Fruit fly (Drosophila melanogaster): ENCODE results near the gene Taf13.

Taf13 gene

DNA sequence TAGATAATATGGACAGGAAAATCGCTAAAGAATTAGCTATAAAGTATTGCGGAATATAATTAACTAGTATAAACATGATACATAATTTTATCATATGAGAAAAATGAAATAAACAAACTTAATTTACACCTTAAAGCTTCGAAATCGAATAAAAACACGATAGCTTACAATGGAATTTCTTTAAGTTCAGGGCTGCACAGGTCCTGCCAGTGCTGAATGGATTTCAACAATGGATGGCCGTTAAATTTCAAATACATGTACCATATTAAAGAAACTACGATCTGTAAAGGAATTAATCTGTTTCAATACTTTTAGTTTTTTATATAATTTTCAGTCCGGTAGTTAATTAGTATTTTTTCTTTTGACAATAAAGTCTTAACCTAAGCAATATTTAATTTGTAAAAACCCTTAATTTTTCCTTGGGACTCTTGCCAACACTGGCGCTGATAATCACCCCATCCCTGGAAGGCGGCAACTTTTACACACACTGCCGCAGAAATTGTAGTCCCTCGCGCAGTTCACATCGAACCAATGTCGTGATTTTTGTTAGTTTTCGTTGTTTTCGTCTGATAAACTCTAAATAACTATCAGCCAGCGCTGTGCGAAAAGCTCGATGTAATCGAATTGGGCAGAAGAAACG lies 32.5 kb downstream of the Taf13 start, which contains the start of the genes barr and lok (continued):
- TF ChIP-seq chinmo (GFP tag; IDR thresholded peaks at IDR 0.05; ENCODE audit: partially characterized antibody) (no peak), CG10274 (GFP tag; optimal IDR thresholded peaks at IDR 0.05) (no peak), CG8765 (GFP tag; IDR thresholded peaks at IDR 0.05) (no peak), CG17568 (GFP tag; optimal IDR thresholded peaks at IDR 0.05) (no peak), CG15479 (GFP tag; optimal IDR thresholded peaks at IDR 0.05) (no peak), CG6175 (GFP tag; IDR thresholded peaks at IDR 0.05) (no peak), NC2β (GFP tag; optimal IDR thresholded peaks at IDR 0.05) (no peak), wek (GFP tag; optimal IDR thresholded peaks at IDR 0.05) (no peak), Ets97D (GFP tag; optimal IDR thresholded peaks at IDR 0.05) (peak; percentile 51), inv (GFP tag; IDR thresholded peaks at IDR 0.05; ENCODE audit: partially characterized antibody) (no peak), Hey (tag; optimal IDR thresholded peaks at IDR 0.05) (no peak), CG7745 (tag; optimal IDR thresholded peaks at IDR 0.05) (no peak), Med (GFP tag) (peak; percentile 82), Usf (GFP tag; optimal IDR thresholded peaks at IDR 0.05) (peak; percentile 20), GATAe (GFP tag; conservative IDR thresholded peaks at IDR 0.05) (no peak), Xrp1 (GFP tag; IDR thresholded peaks at IDR 0.05) (peak; percentile 23; the same call in 1 of the 2 replicates), pzg (GFP tag; optimal IDR thresholded peaks at IDR 0.05) (peak; percentile 19), shn (GFP tag; optimal IDR thresholded peaks at IDR 0.05) (peak; percentile 59), pum (GFP tag; optimal IDR thresholded peaks at IDR 0.05) (peak; percentile 67), tap (tag; optimal IDR thresholded peaks at IDR 0.05) (no peak), oc (tag; optimal IDR thresholded peaks at IDR 0.05) (no peak), mam (GFP tag; optimal IDR thresholded peaks at IDR 0.05) (peak; percentile 72), B-H2 (GFP tag; optimal IDR thresholded peaks at IDR 0.05) (no peak), CG15601 (tag; optimal IDR thresholded peaks at IDR 0.05) (peak; percentile 30), CG17361 (GFP tag; IDR thresholded peaks at IDR 0.05) (peak; percentile 84), CG9727 (GFP tag; optimal IDR thresholded peaks at IDR 0.05) (peak; percentile 69), Camta (GFP tag; optimal IDR thresholded peaks at IDR 0.05) (peak; percentile 55), eyg (GFP tag; optimal IDR thresholded peaks at IDR 0.05) (no peak), bigmax (GFP tag; optimal IDR thresholded peaks at IDR 0.05) (no peak), Opbp (GFP tag; IDR thresholded peaks at IDR 0.05; ENCODE audit: partially characterized antibody) (no peak), E2f2 (GFP tag; IDR thresholded peaks at IDR 0.05) (peak; percentile 49), CG15073 (GFP tag; optimal IDR thresholded peaks at IDR 0.05) (no peak), Fer1 (GFP tag; optimal IDR thresholded peaks at IDR 0.05) (no peak), pfk (GFP tag; optimal IDR thresholded peaks at IDR 0.05) (no peak), CG2202 (tag; optimal IDR thresholded peaks at IDR 0.05) (no peak), CG8924 (tag; optimal IDR thresholded peaks at IDR 0.05) (peak; percentile 70), Drgx (GFP tag; IDR thresholded peaks at IDR 0.05) (no peak), CG12391 (tag; optimal IDR thresholded peaks at IDR 0.05) (peak; percentile 66), sisA (GFP tag; IDR thresholded peaks at IDR 0.05) (no peak; the same call in 1 of the 2 replicates), CG3847 (GFP tag; IDR thresholded peaks at IDR 0.05) (peak; percentile 46; the same call in 1 of the 2 replicates), unpg (GFP tag; optimal IDR thresholded peaks at IDR 0.05) (no peak), CG11560 (tag; IDR thresholded peaks at IDR 0.05) (no peak), maf-S (GFP tag; optimal IDR thresholded peaks at IDR 0.05) (no peak), bab2 (GFP tag; optimal IDR thresholded peaks at IDR 0.05) (peak; percentile 24), grau (tag; optimal IDR thresholded peaks at IDR 0.05) (peak; percentile 60), CG8478 (optimal IDR thresholded peaks at IDR 0.05) (no peak), CG10267 (tag; optimal IDR thresholded peaks at IDR 0.05) (peak; percentile 96), BtbVII (GFP tag; optimal IDR thresholded peaks at IDR 0.05) (no peak), hth (optimal IDR thresholded peaks at IDR 0.05) (no peak), gsb (GFP tag; IDR thresholded peaks at IDR 0.05) (no peak), tgo (GFP tag; IDR thresholded peaks at IDR 0.05) (peak; percentile 40; the same call in 1 of the 3 replicates)
